Fruit fly (Drosophila melanogaster) whole organism, wandering third instar larva: Measurements from ENCODE around the gene CG7376.

Experiments
- CG32264 ChIP-seq: fragments of 200-800 bp; sonication (Bioruptor generic); optimal IDR thresholded peaks from 2 replicates; lab custom pipeline; 2016; ENCODE audit warnings: missing biosample characterization, missing genetic modification characterization
- CG9705 ChIP-seq: fragments of 200-800 bp; sonication (Bioruptor generic); optimal IDR thresholded peaks from 2 replicates; lab custom pipeline; 2018; ENCODE audit warnings: missing biosample characterization, mild to moderate bottlenecking, missing genetic modification characterization
- CrebA ChIP-seq: fragments of 200-800 bp; sonication (Bioruptor generic); optimal IDR thresholded peaks from 2 replicates; lab custom pipeline; 2016; ENCODE audit warnings: missing biosample characterization, mild to moderate bottlenecking, missing genetic modification characterization, borderline replicate concordance
- Dif ChIP-seq: fragments of 200-275, 200-300 bp; sonication (Bioruptor generic); optimal IDR thresholded peaks from 2 replicates; lab custom pipeline; 2018; ENCODE audit warnings: missing biosample characterization, missing genetic modification characterization; ENCODE audit not compliant: partially characterized antibody
- GATAd ChIP-seq: sonication (Bioruptor generic); optimal IDR thresholded peaks from 2 replicates; lab custom pipeline; 2016; ENCODE audit warnings: missing biosample characterization, missing genetic modification characterization
- HLH106 ChIP-seq: fragments of 200-800 bp; optimal IDR thresholded peaks from 3 replicates; lab custom pipeline; 2019; ENCODE audit warnings: missing biosample characterization, mild to moderate bottlenecking, missing genetic modification characterization, moderate library complexity
- Hnf4 ChIP-seq: fragments of 200-800 bp; sonication (Bioruptor generic); optimal IDR thresholded peaks from 2 replicates; lab custom pipeline; 2016; ENCODE audit warnings: missing biosample characterization, mild to moderate bottlenecking, missing genetic modification characterization
- Hr78 ChIP-seq: fragments of >200 bp; optimal IDR thresholded peaks from 2 replicates; lab custom pipeline; 2017; ENCODE audit warnings: missing biosample characterization, missing genetic modification characterization
- Hr83 ChIP-seq: fragments of 200-300 bp; sonication (Bioruptor generic); optimal IDR thresholded peaks from 2 replicates; lab custom pipeline; 2016; ENCODE audit warnings: missing biosample characterization, mild to moderate bottlenecking, missing genetic modification characterization, moderate library complexity; ENCODE audit not compliant: poor library complexity, severe bottlenecking
- Jra ChIP-seq: sonication (Bioruptor generic); optimal IDR thresholded peaks from 2 replicates; lab custom pipeline; 2016; ENCODE audit warnings: missing biosample characterization, missing genetic modification characterization
- Mio ChIP-seq: sonication (Bioruptor generic); optimal IDR thresholded peaks from 2 replicates; lab custom pipeline; 2016; ENCODE audit warnings: missing biosample characterization, missing genetic modification characterization
- Myc ChIP-seq: fragments of >200 bp; optimal IDR thresholded peaks from 2 replicates; lab custom pipeline; 2017
- N ChIP-seq: fragments of >200 bp; optimal IDR thresholded peaks from 2 replicates; lab custom pipeline; 2018; ENCODE audit warnings: missing biosample characterization, missing external identifiers, missing genetic modification characterization
- OdsH ChIP-seq: fragments of 200-800 bp; sonication (Bioruptor generic); optimal IDR thresholded peaks from 2 replicates; lab custom pipeline; 2016; ENCODE audit warnings: missing biosample characterization, mild to moderate bottlenecking, missing genetic modification characterization
- Rel ChIP-seq, 2 experiments: fragments of 200-800 bp; sonication (Bioruptor generic) in 1 of 2; optimal IDR thresholded peaks; 2 replicates in 1 of 2; 3 replicates in 1 of 2; lab custom pipeline; 2016 to 2019; ENCODE audit warnings: mild to moderate bottlenecking in 2 of 2, missing biosample characterization in 2 of 2, missing genetic modification characterization in 2 of 2, moderate library complexity in 1 of 2
- Sp1 ChIP-seq: fragments of 200-800 bp; sonication (Bioruptor generic); optimal IDR thresholded peaks from 3 replicates; lab custom pipeline; 2019; ENCODE audit warnings: missing biosample characterization, mild to moderate bottlenecking, missing genetic modification characterization, moderate library complexity
- Vsx2 ChIP-seq: fragments of 200-300, 225-300 bp; sonication (Bioruptor generic); optimal IDR thresholded peaks from 2 replicates; lab custom pipeline; 2018; ENCODE audit warnings: missing biosample characterization, missing genetic modification characterization; ENCODE audit not compliant: partially characterized antibody
- br ChIP-seq: fragments of 200-800 bp; sonication (Bioruptor generic); optimal IDR thresholded peaks from 2 replicates; lab custom pipeline; 2016; ENCODE audit warnings: missing biosample characterization, missing genetic modification characterization
- brk ChIP-seq: fragments of 200-800 bp; sonication (Bioruptor generic); optimal IDR thresholded peaks from 2 replicates; lab custom pipeline; 2016; ENCODE audit warnings: missing biosample characterization, mild to moderate bottlenecking, missing genetic modification characterization
- dl ChIP-seq, 2 experiments: fragments of 175-275, 200-275 bp in 1 of 2; fragments of 200-275 bp in 1 of 2; sonication (Bioruptor generic); optimal IDR thresholded peaks; lab custom pipeline; 2018; ENCODE audit warnings: mild to moderate bottlenecking in 2 of 2, missing biosample characterization in 2 of 2, missing genetic modification characterization in 2 of 2, moderate library complexity in 2 of 2; ENCODE audit not compliant: partially characterized antibody in 2 of 2, insufficient read depth in 1 of 2
- dmrt93B ChIP-seq: fragments of 200-800 bp; sonication (Bioruptor generic); optimal IDR thresholded peaks from 2 replicates; lab custom pipeline; 2018; ENCODE audit warnings: missing biosample characterization, mild to moderate bottlenecking, missing genetic modification characterization
- dsf ChIP-seq: sonication (Bioruptor generic); optimal IDR thresholded peaks from 2 replicates; lab custom pipeline; 2016; ENCODE audit warnings: missing biosample characterization, missing genetic modification characterization, borderline replicate concordance
- ey ChIP-seq: fragments of 200-800 bp; sonication (Bioruptor generic); optimal IDR thresholded peaks from 2 replicates; lab custom pipeline; 2016; ENCODE audit warnings: missing biosample characterization, missing genetic modification characterization
- fru ChIP-seq: fragments of 200-800 bp; sonication (Bioruptor generic); optimal IDR thresholded peaks from 3 replicates; lab custom pipeline; 2016; ENCODE audit warnings: missing biosample characterization, mild to moderate bottlenecking, missing genetic modification characterization
- h ChIP-seq: fragments of 200-800 bp; sonication (Bioruptor generic); optimal IDR thresholded peaks from 3 replicates; lab custom pipeline; 2016; ENCODE audit warnings: missing biosample characterization, mild to moderate bottlenecking, missing genetic modification characterization
- jim ChIP-seq: fragments of 175-275, 200-325 bp; sonication (Bioruptor generic); optimal IDR thresholded peaks from 2 replicates; lab custom pipeline; 2016; ENCODE audit warnings: missing biosample characterization, mild to moderate bottlenecking, missing genetic modification characterization
- lola ChIP-seq: fragments of >200 bp; optimal IDR thresholded peaks from 2 replicates; lab custom pipeline; 2017; ENCODE audit warnings: missing biosample characterization, missing genetic modification characterization
- psq ChIP-seq: fragments of 200-800 bp; sonication (Bioruptor generic); optimal IDR thresholded peaks from 3 replicates; lab custom pipeline; 2017; ENCODE audit warnings: missing biosample characterization, mild to moderate bottlenecking, missing genetic modification characterization, moderate library complexity
- rgr ChIP-seq: fragments of 200-800 bp; sonication (Bioruptor generic); optimal IDR thresholded peaks from 3 replicates; lab custom pipeline; 2016; ENCODE audit warnings: missing biosample characterization, mild to moderate bottlenecking, missing genetic modification characterization
- sage ChIP-seq: fragments of 200-800 bp; sonication (Bioruptor generic); optimal IDR thresholded peaks from 2 replicates; lab custom pipeline; 2016; ENCODE audit warnings: missing biosample characterization, mild to moderate bottlenecking, missing genetic modification characterization
- sv ChIP-seq: fragments of 200-800 bp; sonication (Bioruptor generic); optimal IDR thresholded peaks from 3 replicates; lab custom pipeline; 2016; ENCODE audit warnings: missing biosample characterization, missing genetic modification characterization
- tai ChIP-seq: sonication (Bioruptor generic); optimal IDR thresholded peaks from 2 replicates; lab custom pipeline; 2016; ENCODE audit warnings: missing biosample characterization, missing genetic modification characterization
- usp ChIP-seq: fragments of >200 bp; optimal IDR thresholded peaks from 2 replicates; lab custom pipeline; 2017; ENCODE audit warnings: missing biosample characterization, missing genetic modification characterization
- woc ChIP-seq: sonication (Bioruptor generic); optimal IDR thresholded peaks from 2 replicates; lab custom pipeline; 2016; ENCODE audit warnings: missing biosample characterization, mild to moderate bottlenecking, missing genetic modification characterization

CG7376 gene

dm6 chr3L:6154951-6155394, 19.1 kb upstream of the CG7376 start:
- no peak for TF ChIP-seq Mio
- peak; percentile 44 for TF ChIP-seq CrebA (GFP tag; lab: Kevin White, UChicago)
- TF ChIP-seq Rel (GFP tag; optimal IDR thresholded peaks at IDR 0.05; lab: Kevin White, UChicago) = peak; percentile 72
- no peak for TF ChIP-seq Rel (tag; optimal IDR thresholded peaks at IDR 0.05; lab: Kevin White, UChicago)
- TF ChIP-seq psq (GFP tag; lab: Kevin White, UChicago) = no peak
- no peak for TF ChIP-seq dmrt93B (GFP tag; lab: Kevin White, UChicago)
- no peak for TF ChIP-seq Myc (lab: Kevin White, UChicago)
- no peak for TF ChIP-seq woc (GFP tag; lab: Kevin White, UChicago)
- no peak for TF ChIP-seq dsf (GFP tag; lab: Kevin White, UChicago)
- TF ChIP-seq N (GFP tag; lab: Kevin White, UChicago) = no peak
- TF ChIP-seq Sp1 (GFP tag; lab: Kevin White, UChicago) = peak; percentile 41
- TF ChIP-seq CG9705 (GFP tag; lab: Kevin White, UChicago) = no peak
- no peak for TF ChIP-seq fru (GFP tag; lab: Kevin White, UChicago)
- TF ChIP-seq Dif (GFP tag; lab: Kevin White, UChicago) = no peak
- no peak for TF ChIP-seq jim
- no peak for TF ChIP-seq lola (GFP tag; lab: Kevin White, UChicago)
- TF ChIP-seq Hr83 (GFP tag; lab: Kevin White, UChicago) = no peak
- TF ChIP-seq usp (GFP tag; lab: Kevin White, UChicago) = no peak
- TF ChIP-seq Jra (GFP tag; lab: Kevin White, UChicago) = no peak
- no peak for TF ChIP-seq OdsH
- TF ChIP-seq, all 38 proteins: peak for 3

DNA sequence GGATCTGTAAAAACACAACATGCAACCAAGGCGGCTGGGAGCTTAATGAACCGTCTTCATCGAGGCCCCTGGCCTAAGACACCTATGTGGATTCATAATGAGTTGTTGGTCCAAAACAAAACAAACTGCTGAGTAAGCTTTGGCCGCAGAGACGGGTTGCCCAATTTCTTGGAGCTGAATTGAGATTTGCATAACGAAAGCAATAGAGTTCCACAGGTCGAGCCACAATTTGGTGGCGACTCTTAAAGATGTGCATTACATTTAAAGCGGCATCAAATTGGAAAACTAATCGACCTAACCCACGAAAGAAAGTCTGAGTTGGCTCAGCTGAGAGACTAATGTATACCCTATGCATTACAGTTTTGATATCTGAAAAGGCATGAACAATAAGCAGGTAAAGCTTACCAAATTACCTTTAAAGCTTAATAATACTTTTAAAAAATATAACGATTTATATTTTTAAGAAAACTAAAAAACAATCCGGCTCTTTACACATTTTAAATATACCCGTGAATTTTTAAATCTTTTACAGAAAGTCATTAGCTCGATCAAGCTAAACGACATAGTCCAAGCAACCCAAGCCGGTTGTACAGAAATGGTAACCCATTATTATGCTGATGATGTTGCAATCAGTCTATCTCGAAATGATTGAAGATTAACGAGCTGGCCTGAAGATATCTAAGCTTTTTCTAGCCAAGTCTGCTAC, 16.6 kb upstream of the CG7376 start, which contains the start of gene CG13297:
Gene CG13297, minus strand, starts transcription at position 51 of the 706 bp plus-strand sequence.
- TF ChIP-seq lola (GFP tag; lab: Kevin White, UChicago) (no peak), Dif (GFP tag; lab: Kevin White, UChicago) (no peak), tai (GFP tag; lab: Kevin White, UChicago) (no peak), CG32264 (no peak), sage (GFP tag; lab: Kevin White, UChicago) (no peak), N (GFP tag; lab: Kevin White, UChicago) (no peak), rgr (no peak), Myc (lab: Kevin White, UChicago) (no peak), Hr83 (GFP tag; lab: Kevin White, UChicago) (no peak), Hnf4 (no peak), h (no peak), GATAd (no peak), Mio (no peak), br (GFP tag; lab: Kevin White, UChicago) (no peak), psq (GFP tag; lab: Kevin White, UChicago) (no peak), Rel (GFP tag; optimal IDR thresholded peaks at IDR 0.05; lab: Kevin White, UChicago) (no peak), Rel (tag; optimal IDR thresholded peaks at IDR 0.05; lab: Kevin White, UChicago) (no peak), OdsH (no peak)

DNA sequence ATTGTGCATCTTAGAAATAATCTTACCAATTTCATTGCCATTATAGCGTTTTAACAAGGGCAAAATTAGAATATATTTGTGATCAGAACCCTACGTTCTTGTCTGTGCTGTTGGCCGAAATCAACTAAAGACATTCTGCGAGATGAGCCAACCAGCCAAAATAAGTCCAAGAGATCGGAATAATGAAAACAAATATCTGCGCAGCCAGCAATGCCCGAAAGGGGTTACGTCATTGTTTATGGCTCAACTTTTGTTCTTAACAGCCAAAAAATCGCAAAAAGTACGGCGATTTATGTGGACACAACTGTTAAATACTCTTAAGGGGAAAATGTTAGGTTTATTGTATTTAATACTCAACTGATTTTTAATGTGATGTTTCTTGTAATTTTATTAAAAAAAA, 15.5 kb upstream of the CG7376 start, which contains the start of gene Cpr65Ay:
Gene Cpr65Ay, minus strand, starts transcription at position 101 of the 400 bp plus-strand sequence.
- TF ChIP-seq Vsx2 (GFP tag; lab: Kevin White, UChicago) (no peak), CrebA (GFP tag; lab: Kevin White, UChicago) (no peak), sv (GFP tag; lab: Kevin White, UChicago) (no peak), dl (GFP tag; optimal IDR thresholded peaks at IDR 0.05; lab: Kevin White, UChicago; ENCODE audit: insufficient read depth in 1 of 2, partially characterized antibody in 2 of 2) (no peak), ey (GFP tag; lab: Kevin White, UChicago) (no peak), brk (GFP tag; lab: Kevin White, UChicago) (no peak), rgr (no peak), Rel (GFP tag; optimal IDR thresholded peaks at IDR 0.05; lab: Kevin White, UChicago) (no peak), Rel (tag; optimal IDR thresholded peaks at IDR 0.05; lab: Kevin White, UChicago) (no peak), HLH106 (no peak), Sp1 (GFP tag; lab: Kevin White, UChicago) (no peak), CG32264 (no peak), fru (GFP tag; lab: Kevin White, UChicago) (no peak), lola (GFP tag; lab: Kevin White, UChicago) (no peak), Hr83 (GFP tag; lab: Kevin White, UChicago) (no peak), Myc (lab: Kevin White, UChicago) (no peak), Jra (GFP tag; lab: Kevin White, UChicago) (no peak), h (no peak), Hr78 (GFP tag; lab: Kevin White, UChicago) (no peak), woc (GFP tag; lab: Kevin White, UChicago) (no peak), usp (GFP tag; lab: Kevin White, UChicago) (no peak)
- TF ChIP-seq, all 38 proteins: peak for 0
